Fruit fly (Drosophila melanogaster) whole organism, prepupa: ENCODE data around the gene CG14958.

Experiments used
- Gug ChIP-seq: fragments of 200-800 bp; sonication (Bioruptor generic); IDR thresholded peaks from 2 replicates; pipeline ENCODE4 v1.3.6; 2022; ENCODE audit warnings: missing biosample characterization, missing genetic modification characterization
- Hr4 ChIP-seq: fragments of 200-800 bp; sonication (Bioruptor generic); optimal IDR thresholded peaks from 3 replicates; lab custom pipeline; 2016; ENCODE audit warnings: missing biosample characterization, missing genetic modification characterization

dm6 chr3L:3142516-3143382, 47.0 kb upstream of the CG14958 start:
- TF ChIP-seq Hr4 (GFP tag; lab: Kevin White, UChicago) (no peak), Gug (GFP tag; lab: Robert Waterston, UW) (no peak)
